Worm (Caenorhabditis elegans) whole organism, early embryonic: ENCODE results near the gene B0001.5.

ENCODE experiments used
- B0310.2 ChIP-seq: sonication (generic microtip); optimal IDR thresholded peaks from 2 replicates; lab custom pipeline; 2016; ENCODE audit warnings: mild to moderate bottlenecking, missing genetic modification characterization, missing compliant biosample characterization
- aly-1 ChIP-seq: sonication (generic microtip); optimal IDR thresholded peaks from 2 replicates; lab custom pipeline; 2016; ENCODE audit warnings: missing genetic modification characterization, missing compliant biosample characterization
- scrt-1 ChIP-seq: fragments of 200-800 bp; sonication (Bioruptor generic); IDR thresholded peaks from 2 replicates; pipeline ENCODE4 v1.3.6; 2022; ENCODE audit warnings: missing genetic modification characterization, missing compliant biosample characterization
- sea-1 ChIP-seq: fragments of 200-800 bp; sonication (Bioruptor generic); conservative IDR thresholded peaks from 2 replicates; pipeline ENCODE4 v1.3.6; 2022; ENCODE audit warnings: missing genetic modification characterization, missing compliant biosample characterization
- tra-4 ChIP-seq: sonication (generic microtip); optimal IDR thresholded peaks from 2 replicates; lab custom pipeline; 2017; ENCODE audit warnings: missing genetic modification characterization, missing compliant biosample characterization

B0001.5 gene

ce11 chrIV:12093384-12093783 is 49.7 kb downstream of the B0001.5 start, which contains the start of gene cpsf-4:
cpsf-4 (minus strand) TSS chrIV:12093445.
- TF ChIP-seq scrt-1 (GFP tag; lab: Robert Waterston, UW): no peak

ce11 chrIV:12092113-12092512 is 51.0 kb downstream of the B0001.5 start, which contains the start of gene mig-32:
mig-32 (minus strand) TSS chrIV:12092213.
- TF ChIP-seq B0310.2 (tag; lab: Kevin White, UChicago) (no peak), aly-1 (no peak), sea-1 (no peak), tra-4 (tag; lab: Kevin White, UChicago) (no peak)
